Worm (Caenorhabditis elegans): Measurements from ENCODE around the gene clk-1.

Gene clk-1

DNA sequence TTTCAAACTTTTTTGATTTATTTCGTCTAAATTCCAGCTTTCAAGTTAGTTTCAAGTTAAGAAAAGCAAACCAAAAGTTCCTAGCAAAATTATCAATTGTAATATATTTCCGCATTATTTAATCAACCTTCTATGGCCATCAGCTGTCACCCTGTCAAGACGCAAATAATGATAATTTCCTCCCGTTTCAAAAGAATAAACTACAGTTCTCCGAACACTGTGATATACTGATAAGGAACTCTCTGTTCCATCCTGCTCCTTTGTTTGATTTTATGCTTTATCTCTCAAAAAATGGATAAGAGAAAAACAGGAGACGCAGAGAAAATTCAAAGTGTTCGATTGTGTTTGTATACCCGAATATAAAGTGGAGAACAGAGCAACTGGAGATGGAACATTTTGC is 13.6 kb downstream of the clk-1 start:
- TF ChIP-seq hmg-1.2 (GFP tag; IDR thresholded peaks at IDR 0.05), result peak; percentile 22; the same call in 1 of the 2 replicates
- TF ChIP-seq egl-18 (GFP tag; IDR thresholded peaks at IDR 0.05), result no peak
- no peak for TF ChIP-seq tlf-1 (GFP tag; optimal IDR thresholded peaks at IDR 0.05)
- peak; percentile 76 for TF ChIP-seq nhr-80 (tag; optimal IDR thresholded peaks at IDR 0.05)
- no peak for TF ChIP-seq K11D2.4 (GFP tag; IDR thresholded peaks at IDR 0.05)

DNA sequence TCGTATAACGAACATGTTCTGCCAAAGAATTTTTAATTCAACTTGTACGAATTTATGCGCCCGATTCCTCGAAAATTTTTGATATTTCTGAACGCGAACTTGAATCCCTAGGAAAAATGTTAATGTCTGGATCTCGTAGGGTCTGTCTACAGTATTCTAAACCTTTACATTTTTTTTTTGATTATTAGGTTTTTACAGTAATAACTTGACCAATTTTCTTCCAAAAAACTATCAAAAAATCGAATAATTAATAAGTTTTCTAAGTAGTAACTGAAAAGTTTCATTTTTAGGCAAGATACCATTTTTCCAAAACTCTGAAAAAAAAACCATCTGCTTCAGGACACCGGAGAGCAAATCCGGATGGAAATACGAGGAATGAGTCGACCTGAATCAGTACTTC is 16.6 kb downstream of the clk-1 start:
- TF ChIP-seq F49E8.2 (tag; optimal IDR thresholded peaks at IDR 0.05; ENCODE audit: insufficient read depth), result no peak

DNA sequence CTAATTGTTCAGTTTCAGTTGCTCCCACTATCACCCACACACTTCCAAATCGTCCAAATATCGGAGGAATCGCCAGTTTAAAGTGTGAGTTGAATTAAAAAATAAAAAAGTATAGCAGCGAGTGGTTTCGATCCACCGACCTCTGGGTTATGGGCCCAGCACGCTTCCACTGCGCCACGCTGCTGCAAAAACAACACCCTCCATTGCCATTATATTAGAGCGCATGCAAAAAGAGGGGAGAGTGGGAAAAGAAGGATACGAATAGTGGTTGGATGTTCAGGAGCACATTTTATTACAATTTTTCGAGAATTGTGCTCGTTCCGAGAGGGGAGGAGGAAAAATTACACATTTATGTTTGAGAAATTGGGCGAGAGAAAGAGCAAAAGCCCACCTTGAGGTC is 17.2 kb downstream of the clk-1 start:
- TF ChIP-seq fkh-3 (tag; optimal IDR thresholded peaks at IDR 0.05) (no peak), ceh-58 (GFP tag; IDR thresholded peaks at IDR 0.05) (0 out of 2 replicates have a peak, but pooled peaks have one; percentile 55), hrde-1 (tag; optimal IDR thresholded peaks at IDR 0.05; ENCODE audit: borderline replicate concordance) (no peak), C17E4.6 (GFP tag; IDR thresholded peaks at IDR 0.05) (no peak), T26A5.8 (tag; optimal IDR thresholded peaks at IDR 0.05) (no peak), mes-4 (tag; optimal IDR thresholded peaks at IDR 0.05) (peak; percentile 42), sdz-38 (tag; optimal IDR thresholded peaks at IDR 0.05) (peak; percentile 14), hmg-1.2 (GFP tag; IDR thresholded peaks at IDR 0.05) (peak; percentile 76), lin-35 (GFP tag; optimal IDR thresholded peaks at IDR 0.05) (peak in 1 of 3 experiments; percentile 68), mel-28 (tag; optimal IDR thresholded peaks at IDR 0.05; ENCODE audit: borderline replicate concordance) (no peak), Y56A3A.18 (GFP tag; IDR thresholded peaks at IDR 0.05) (peak; percentile 85), nfyb-1 (GFP tag; IDR thresholded peaks at IDR 0.05) (peak; percentile 81), F10E7.11 (tag; optimal IDR thresholded peaks at IDR 0.05) (peak; percentile 57), nhr-80 (tag; optimal IDR thresholded peaks at IDR 0.05) (no peak), snpc-1.3 (tag; optimal IDR thresholded peaks at IDR 0.05; ENCODE audit: insufficient read depth) (peak; percentile 80), hlh-26 (GFP tag; conservative IDR thresholded peaks at IDR 0.05) (no peak), athp-1 (tag; optimal IDR thresholded peaks at IDR 0.05) (peak; percentile 79), pha-4 (tag; optimal IDR thresholded peaks at IDR 0.05) (no peak), die-1 (tag; optimal IDR thresholded peaks at IDR 0.05) (peak; percentile 93), nfya-2 (GFP tag; IDR thresholded peaks at IDR 0.05) (0 out of 2 replicates have a peak, but pooled peaks have one; percentile 61), F33H1.4 (GFP tag; IDR thresholded peaks at IDR 0.05) (peak; percentile 57), dpl-1 (GFP tag; optimal IDR thresholded peaks at IDR 0.05) (peak; percentile 28), ztf-28 (GFP tag; IDR thresholded peaks at IDR 0.05) (0 out of 2 replicates have a peak, but pooled peaks have one; percentile 41), repo-1 (tag; optimal IDR thresholded peaks at IDR 0.05) (peak; percentile 73), D2030.7 (GFP tag; IDR thresholded peaks at IDR 0.05) (peak; percentile 70; the same call in 1 of the 2 replicates), pbrm-1 (GFP tag; IDR thresholded peaks at IDR 0.05) (peak; percentile 75), Y79H2A.3 (GFP tag; conservative IDR thresholded peaks at IDR 0.05) (no peak), mxl-1 (tag; optimal IDR thresholded peaks at IDR 0.05) (peak; percentile 81), madf-6 (GFP tag; IDR thresholded peaks at IDR 0.05) (no peak), ama-1 (optimal IDR thresholded peaks at IDR 0.05) (no peak), ama-1 (GFP tag; optimal IDR thresholded peaks at IDR 0.05) (peak; percentile 44 to 86), snpc-4 (GFP tag; optimal IDR thresholded peaks at IDR 0.05) (peak; percentile 64), snpc-4 (tag; optimal IDR thresholded peaks at IDR 0.05) (peak in 2 of 4 experiments; percentile 55 to 57), lag-1 (GFP tag; IDR thresholded peaks at IDR 0.05) (no peak), ZK185.1 (tag; optimal IDR thresholded peaks at IDR 0.05; ENCODE audit: poor library complexity, severe bottlenecking) (peak; percentile 44), ccch-3 (GFP tag; optimal IDR thresholded peaks at IDR 0.05) (no peak), rpc-1 (optimal IDR thresholded peaks at IDR 0.05) (peak; percentile 85), rpc-1 (tag; optimal IDR thresholded peaks at IDR 0.05) (peak; percentile 96), chd-7 (tag; optimal IDR thresholded peaks at IDR 0.05) (peak; percentile 64), attf-3 (GFP tag; conservative IDR thresholded peaks at IDR 0.05) (peak; percentile 34; the same call in 1 of the 2 replicates), atf-7 (tag; optimal IDR thresholded peaks at IDR 0.05) (peak; percentile 38), ztf-18 (tag; optimal IDR thresholded peaks at IDR 0.05) (peak; percentile 76)

All from whole organism, young adult.